Fruit fly (Drosophila melanogaster) whole organism, embryonic: Measurements from ENCODE around the gene CG16813.

Source experiments
- CG11093 ChIP-seq: fragments of 200-800 bp; sonication (Bioruptor generic); IDR thresholded peaks from 3 replicates; pipeline ENCODE4 v1.3.6; 2022; ENCODE audit warnings: missing biosample characterization, missing genetic modification characterization
- CG11247 ChIP-seq: fragments of 200-800 bp; sonication (Bioruptor generic); IDR thresholded peaks from 2 replicates; pipeline ENCODE4 v1.3.6; 2022; ENCODE audit warnings: missing biosample characterization, missing genetic modification characterization
- CG11398 ChIP-seq: fragments of 200-800 bp; sonication (Bioruptor generic); optimal IDR thresholded peaks from 2 replicates; lab custom pipeline; 2016; ENCODE audit warnings: missing biosample characterization, missing genetic modification characterization
- CG11723 ChIP-seq: fragments of 200-800 bp; sonication (Bioruptor generic); optimal IDR thresholded peaks from 2 replicates; lab custom pipeline; 2017; ENCODE audit warnings: missing biosample characterization, mild to moderate bottlenecking, missing genetic modification characterization
- CG15269 ChIP-seq: fragments of 200-800 bp; sonication (Bioruptor generic); optimal IDR thresholded peaks from 2 replicates; lab custom pipeline; 2018; ENCODE audit warnings: missing biosample characterization, mild to moderate bottlenecking, missing genetic modification characterization, moderate library complexity
- CG17328 ChIP-seq: fragments of 200-800 bp; sonication (Bioruptor generic); IDR thresholded peaks from 2 replicates; pipeline ENCODE4 v1.3.6; 2022; ENCODE audit warnings: missing biosample characterization, missing genetic modification characterization
- CG17912 ChIP-seq: fragments of 200-800 bp; sonication (Bioruptor generic); optimal IDR thresholded peaks from 2 replicates; lab custom pipeline; 2018; ENCODE audit warnings: missing biosample characterization, mild to moderate bottlenecking, missing genetic modification characterization
- CG18764 ChIP-seq: fragments of 200-800 bp; sonication (Bioruptor generic); optimal IDR thresholded peaks from 3 replicates; lab custom pipeline; 2016; ENCODE audit warnings: missing biosample characterization, missing genetic modification characterization
- CG2129 ChIP-seq: fragments of 200-800 bp; sonication (Bioruptor generic); IDR thresholded peaks from 2 replicates; pipeline ENCODE4 v1.3.6; 2022; ENCODE audit warnings: missing biosample characterization, missing genetic modification characterization; ENCODE audit not compliant: partially characterized antibody
- CG30403 ChIP-seq: fragments of 200-800 bp; sonication (Bioruptor generic); optimal IDR thresholded peaks from 3 replicates; lab custom pipeline; 2016; ENCODE audit warnings: missing biosample characterization, missing genetic modification characterization
- CG31224 ChIP-seq: fragments of 200-800 bp; sonication (Bioruptor generic); IDR thresholded peaks from 2 replicates; pipeline ENCODE4 v1.3.6; 2022; ENCODE audit warnings: missing biosample characterization, missing genetic modification characterization
- CG31365 ChIP-seq: fragments of 200-800 bp; sonication (Bioruptor generic); optimal IDR thresholded peaks from 2 replicates; lab custom pipeline; 2018; ENCODE audit warnings: missing biosample characterization, mild to moderate bottlenecking, missing genetic modification characterization
- CG33557 ChIP-seq: fragments of 200-800 bp; sonication (Bioruptor generic); optimal IDR thresholded peaks from 2 replicates; lab custom pipeline; 2019; ENCODE audit warnings: missing biosample characterization, mild to moderate bottlenecking, missing genetic modification characterization, moderate library complexity
- CG34376 ChIP-seq: fragments of 200-800 bp; sonication (Bioruptor generic); optimal IDR thresholded peaks from 2 replicates; lab custom pipeline; 2018; ENCODE audit warnings: missing biosample characterization, mild to moderate bottlenecking, missing genetic modification characterization
- CG3838 ChIP-seq: fragments of 200-800 bp; sonication (Bioruptor generic); optimal IDR thresholded peaks from 3 replicates; lab custom pipeline; 2016; ENCODE audit warnings: missing biosample characterization, missing genetic modification characterization
- CG4854 ChIP-seq: fragments of 200-800 bp; sonication (Bioruptor generic); optimal IDR thresholded peaks from 2 replicates; lab custom pipeline; 2016; ENCODE audit warnings: missing biosample characterization, missing genetic modification characterization, inconsistent platforms
- CG6272 ChIP-seq: fragments of 200-800 bp; sonication (Bioruptor generic); IDR thresholded peaks from 2 replicates; pipeline ENCODE4 v1.3.6; 2022; ENCODE audit warnings: missing biosample characterization, missing genetic modification characterization
- CG7556 ChIP-seq: fragments of 200-800 bp; sonication (Bioruptor generic); optimal IDR thresholded peaks from 2 replicates; lab custom pipeline; 2017; ENCODE audit warnings: missing biosample characterization, mild to moderate bottlenecking, missing genetic modification characterization
- CHES-1-like ChIP-seq: fragments of 200-800 bp; sonication (Bioruptor generic); optimal IDR thresholded peaks from 2 replicates; lab custom pipeline; 2016; ENCODE audit warnings: missing biosample characterization, missing genetic modification characterization
- CkIIα-i1 ChIP-seq: fragments of 200-800 bp; sonication (Bioruptor generic); IDR thresholded peaks from 2 replicates; pipeline ENCODE4 v1.3.6; 2022; ENCODE audit warnings: missing biosample characterization, missing genetic modification characterization
- Dad ChIP-seq: fragments of 200-800 bp; sonication (Bioruptor generic); optimal IDR thresholded peaks from 3 replicates; lab custom pipeline; 2016; ENCODE audit warnings: missing biosample characterization, missing genetic modification characterization
- Dek ChIP-seq: fragments of 200-800 bp; sonication (Bioruptor generic); optimal IDR thresholded peaks from 3 replicates; lab custom pipeline; 2019; ENCODE audit warnings: missing biosample characterization, mild to moderate bottlenecking, missing genetic modification characterization, moderate library complexity
- Dref ChIP-seq: fragments of 200-800 bp; sonication (Bioruptor generic); IDR thresholded peaks from 2 replicates; pipeline ENCODE4 v1.3.6; 2022; ENCODE audit warnings: missing biosample characterization, missing genetic modification characterization
- Drgx ChIP-seq: fragments of 200-800 bp; sonication (Bioruptor generic); IDR thresholded peaks from 2 replicates; pipeline ENCODE4 v1.3.6; 2022; ENCODE audit warnings: missing biosample characterization, missing genetic modification characterization
- E2f1 ChIP-seq: fragments of 200-800 bp; sonication (Bioruptor generic); IDR thresholded peaks from 2 replicates; pipeline ENCODE4 v1.3.6; 2022; ENCODE audit warnings: missing biosample characterization, missing genetic modification characterization
- H2.0 ChIP-seq: fragments of 200-800 bp; sonication (Bioruptor generic); IDR thresholded peaks from 2 replicates; pipeline ENCODE4 v1.3.6; 2022; ENCODE audit warnings: missing biosample characterization, missing genetic modification characterization
- HmgZ ChIP-seq: fragments of 200-800 bp; sonication (Bioruptor generic); optimal IDR thresholded peaks from 2 replicates; lab custom pipeline; 2018; ENCODE audit warnings: missing biosample characterization, mild to moderate bottlenecking, missing genetic modification characterization
- NFAT ChIP-seq: fragments of 200-800 bp; sonication (Bioruptor generic); IDR thresholded peaks from 2 replicates; pipeline ENCODE4 v1.3.6; 2022; ENCODE audit warnings: missing biosample characterization, missing genetic modification characterization
- Opbp ChIP-seq: fragments of 200-800 bp; sonication (Bioruptor generic); IDR thresholded peaks from 3 replicates; pipeline ENCODE4 v1.3.6; 2022; ENCODE audit warnings: missing biosample characterization, missing genetic modification characterization; ENCODE audit not compliant: partially characterized antibody
- Six4 ChIP-seq: fragments of 200-800 bp; sonication (Bioruptor generic); optimal IDR thresholded peaks from 2 replicates; lab custom pipeline; 2016; ENCODE audit warnings: missing biosample characterization, missing genetic modification characterization
- Spps ChIP-seq: fragments of 200-800 bp; sonication (Bioruptor generic); optimal IDR thresholded peaks from 2 replicates; lab custom pipeline; 2018; ENCODE audit warnings: missing biosample characterization, mild to moderate bottlenecking, missing genetic modification characterization
- TFAM ChIP-seq: fragments of 200-800 bp; sonication (Bioruptor generic); optimal IDR thresholded peaks from 2 replicates; lab custom pipeline; 2017; ENCODE audit warnings: missing biosample characterization, missing genetic modification characterization, inconsistent platforms
- Taf1 ChIP-seq: fragments of 200-800 bp; sonication (Bioruptor generic); IDR thresholded peaks from 2 replicates; pipeline ENCODE4 v1.3.6; 2022; ENCODE audit warnings: missing biosample characterization, missing genetic modification characterization
- amos ChIP-seq: fragments of 200-800 bp; sonication (Bioruptor generic); IDR thresholded peaks from 2 replicates; pipeline ENCODE4 v1.3.6; 2022; ENCODE audit warnings: missing biosample characterization, missing genetic modification characterization; ENCODE audit not compliant: partially characterized antibody
- bowl ChIP-seq: fragments of 200-800 bp; sonication (Bioruptor generic); IDR thresholded peaks from 2 replicates; pipeline ENCODE4 v1.3.6; 2022; ENCODE audit warnings: missing biosample characterization, missing genetic modification characterization
- chm ChIP-seq: fragments of 200-800 bp; sonication (Bioruptor generic); IDR thresholded peaks from 2 replicates; pipeline ENCODE4 v1.3.6; 2022; ENCODE audit warnings: missing biosample characterization, missing genetic modification characterization
- crol ChIP-seq: fragments of 200-800 bp; sonication (Bioruptor generic); IDR thresholded peaks from 2 replicates; pipeline ENCODE4 v1.3.6; 2022; ENCODE audit warnings: missing biosample characterization, missing genetic modification characterization
- dmrt11E ChIP-seq: fragments of 200-800 bp; sonication (Bioruptor generic); optimal IDR thresholded peaks from 3 replicates; lab custom pipeline; 2018; ENCODE audit warnings: missing biosample characterization, mild to moderate bottlenecking, missing genetic modification characterization, moderate library complexity
- ems ChIP-seq: fragments of 200-800 bp; sonication (Bioruptor generic); optimal IDR thresholded peaks from 3 replicates; lab custom pipeline; 2016; ENCODE audit warnings: missing biosample characterization, missing genetic modification characterization
- grn ChIP-seq: fragments of 200-800 bp; sonication (Bioruptor generic); optimal IDR thresholded peaks from 3 replicates; lab custom pipeline; 2017; ENCODE audit warnings: missing biosample characterization, missing genetic modification characterization
- hbn ChIP-seq: fragments of 200-800 bp; sonication (Bioruptor generic); IDR thresholded peaks from 2 replicates; pipeline ENCODE4 v1.3.6; 2022; ENCODE audit warnings: missing biosample characterization, missing genetic modification characterization; ENCODE audit not compliant: partially characterized antibody
- hkb ChIP-seq, 2 experiments: fragments of 200-800 bp in 1 of 2; fragments of >200 bp in 1 of 2; sonication (Bioruptor generic) in 1 of 2; IDR thresholded peaks in 1 of 2; optimal IDR thresholded peaks in 1 of 2; 2 replicates each; pipeline versions ENCODE4 v1.3.6 to Lab custom; 2017 to 2022; ENCODE audit warnings: missing biosample characterization in 1 of 2, missing genetic modification characterization in 1 of 2
- lilli ChIP-seq: fragments of 200-800 bp; sonication (Bioruptor generic); optimal IDR thresholded peaks from 3 replicates; lab custom pipeline; 2016; ENCODE audit warnings: missing biosample characterization, missing genetic modification characterization
- odd ChIP-seq: fragments of 200-800 bp; sonication (Bioruptor generic); optimal IDR thresholded peaks from 2 replicates; lab custom pipeline; 2017; ENCODE audit warnings: missing biosample characterization, mild to moderate bottlenecking, missing genetic modification characterization
- org-1 ChIP-seq: fragments of 200-800 bp; sonication (Bioruptor generic); optimal IDR thresholded peaks from 2 replicates; lab custom pipeline; 2017; ENCODE audit warnings: missing biosample characterization, missing genetic modification characterization
- pho ChIP-seq: fragments of 200-800 bp; sonication (Bioruptor generic); optimal IDR thresholded peaks from 2 replicates; lab custom pipeline; 2016; ENCODE audit warnings: missing biosample characterization, missing genetic modification characterization
- pnt ChIP-seq: fragments of 200-800 bp; sonication (Bioruptor generic); optimal IDR thresholded peaks from 3 replicates; lab custom pipeline; 2016; ENCODE audit warnings: missing biosample characterization, missing genetic modification characterization
- sisA ChIP-seq: fragments of 200-800 bp; sonication (Bioruptor generic); IDR thresholded peaks from 2 replicates; pipeline ENCODE4 v1.3.6; 2022; ENCODE audit warnings: missing biosample characterization, missing genetic modification characterization
- sna ChIP-seq: fragments of 200-800 bp; sonication (Bioruptor generic); IDR thresholded peaks from 2 replicates; pipeline ENCODE4 v1.3.6; 2022; ENCODE audit warnings: missing biosample characterization, missing genetic modification characterization; ENCODE audit not compliant: partially characterized antibody
- twi ChIP-seq: fragments of 200-800 bp; optimal IDR thresholded peaks from 2 replicates; lab custom pipeline; 2019; ENCODE audit warnings: missing biosample characterization, mild to moderate bottlenecking, missing genetic modification characterization, moderate library complexity
- vnd ChIP-seq: fragments of 200-800 bp; sonication (Bioruptor generic); IDR thresholded peaks from 3 replicates; pipeline ENCODE4 v1.3.6; 2022; ENCODE audit warnings: missing biosample characterization, missing genetic modification characterization; ENCODE audit not compliant: partially characterized antibody

Gene CG16813

DNA sequence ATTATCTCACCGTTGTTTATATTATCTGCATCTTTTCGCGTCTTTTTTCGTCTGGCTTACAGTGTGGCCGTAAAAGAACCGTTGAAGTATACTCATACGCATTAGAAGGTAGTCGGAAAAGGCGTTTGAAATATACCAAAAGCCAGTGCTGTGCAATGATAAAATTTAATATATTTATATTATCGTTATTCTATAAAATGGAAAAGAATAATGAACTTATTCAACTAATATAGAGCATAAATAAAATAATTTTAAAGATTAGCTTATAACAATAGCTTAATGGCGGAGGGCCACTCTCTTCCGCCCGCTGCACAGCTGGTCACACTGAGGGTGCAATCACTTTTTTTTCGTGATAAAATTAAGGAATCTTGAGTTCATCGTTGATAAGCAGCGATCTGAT is 35.4 kb upstream of the CG16813 start, which contains the start of the genes CG16974 and Edem2 (continued):
- peak; percentile 41 for TF ChIP-seq pho
- TF ChIP-seq vnd, result no peak
- peak; percentile 54 for TF ChIP-seq ems (GFP tag; lab: Kevin White, UChicago)
- peak; percentile 6 for TF ChIP-seq CG4854 (GFP tag; lab: Kevin White, UChicago)
- no peak for TF ChIP-seq CG11723
- TF ChIP-seq Dad (GFP tag; lab: Kevin White, UChicago), result no peak
- TF ChIP-seq E2f1 (GFP tag; lab: Robert Waterston, UW), result peak; percentile 64
- peak; percentile 66 for TF ChIP-seq H2.0 (GFP tag; lab: Robert Waterston, UW)
- no peak for TF ChIP-seq twi (tag; lab: Kevin White, UChicago)
- no peak for TF ChIP-seq CkIIα-i1 (GFP tag; lab: Robert Waterston, UW)
- no peak for TF ChIP-seq CG11398 (GFP tag; lab: Kevin White, UChicago)
- peak; percentile 65; the same call in 2 of the 3 replicates for TF ChIP-seq CG11093
- TF ChIP-seq org-1, result no peak
- TF ChIP-seq CG34376 (GFP tag; lab: Kevin White, UChicago), result peak; percentile 44
- TF ChIP-seq bowl (GFP tag; lab: Robert Waterston, UW), result no peak
- no peak for TF ChIP-seq Dref
- TF ChIP-seq hkb (optimal IDR thresholded peaks at IDR 0.05; lab: Kevin White, UChicago), result no peak
- TF ChIP-seq hkb (GFP tag; IDR thresholded peaks at IDR 0.05; lab: Robert Waterston, UW), result peak; percentile 69
- no peak for TF ChIP-seq chm (GFP tag; lab: Robert Waterston, UW)
- TF ChIP-seq crol (GFP tag; lab: Robert Waterston, UW), result no peak
- peak; percentile 74 for TF ChIP-seq CG18764
- peak; percentile 70 for TF ChIP-seq CG17328 (GFP tag; lab: Robert Waterston, UW)
- peak; percentile 70 for TF ChIP-seq dmrt11E
- TF ChIP-seq Opbp (GFP tag; lab: Robert Waterston, UW), result no peak
- peak; percentile 27 for TF ChIP-seq pnt (GFP tag; lab: Kevin White, UChicago)
- no peak for TF ChIP-seq odd
- TF ChIP-seq CG15269 (tag; lab: Kevin White, UChicago), result no peak
- TF ChIP-seq Taf1 (GFP tag; lab: Robert Waterston, UW), result 0 out of 2 replicates have a peak, but pooled peaks have one; percentile 26
- TF ChIP-seq HmgZ (tag; lab: Kevin White, UChicago), result peak; percentile 62
- no peak for TF ChIP-seq TFAM
- TF ChIP-seq CG3838 (GFP tag; lab: Kevin White, UChicago), result peak; percentile 52
- no peak for TF ChIP-seq CG7556 (GFP tag; lab: Kevin White, UChicago)
- TF ChIP-seq CG31365 (tag; lab: Kevin White, UChicago), result no peak
- peak; percentile 47; the same call in 1 of the 2 replicates for TF ChIP-seq CG11247 (GFP tag; lab: Robert Waterston, UW)
- no peak for TF ChIP-seq CG17912 (GFP tag; lab: Kevin White, UChicago)
- no peak for TF ChIP-seq sna (GFP tag; lab: Robert Waterston, UW)
- peak; percentile 64 for TF ChIP-seq Six4 (GFP tag; lab: Kevin White, UChicago)
- peak; percentile 72 for TF ChIP-seq CG31224 (GFP tag; lab: Robert Waterston, UW)
- no peak for TF ChIP-seq CHES-1-like (GFP tag; lab: Kevin White, UChicago)
- TF ChIP-seq Dek (tag; lab: Kevin White, UChicago), result peak; percentile 74
- TF ChIP-seq CG33557, result peak; percentile 52
- TF ChIP-seq hbn (GFP tag; lab: Robert Waterston, UW), result no peak
- TF ChIP-seq NFAT, result peak; percentile 52; the same call in 1 of the 2 replicates
- no peak for TF ChIP-seq Drgx (GFP tag; lab: Robert Waterston, UW)
- no peak for TF ChIP-seq amos (GFP tag; lab: Robert Waterston, UW)
- TF ChIP-seq Spps (tag; lab: Kevin White, UChicago), result peak; percentile 50
- no peak for TF ChIP-seq CG2129 (GFP tag; lab: Robert Waterston, UW)
- peak; percentile 67; the same call in 1 of the 2 replicates for TF ChIP-seq CG6272 (GFP tag; lab: Robert Waterston, UW)
- TF ChIP-seq sisA (GFP tag; lab: Robert Waterston, UW), result peak; percentile 79
- no peak for TF ChIP-seq grn
- peak; percentile 79 for TF ChIP-seq lilli
- TF ChIP-seq CG30403, result peak; percentile 88
